Worm (Caenorhabditis elegans): ENCODE results near the gene abts-4.
A peak's percentile ranks its signal among the peaks of the same experiment; 100 is the strongest.

abts-4 gene

DNA sequence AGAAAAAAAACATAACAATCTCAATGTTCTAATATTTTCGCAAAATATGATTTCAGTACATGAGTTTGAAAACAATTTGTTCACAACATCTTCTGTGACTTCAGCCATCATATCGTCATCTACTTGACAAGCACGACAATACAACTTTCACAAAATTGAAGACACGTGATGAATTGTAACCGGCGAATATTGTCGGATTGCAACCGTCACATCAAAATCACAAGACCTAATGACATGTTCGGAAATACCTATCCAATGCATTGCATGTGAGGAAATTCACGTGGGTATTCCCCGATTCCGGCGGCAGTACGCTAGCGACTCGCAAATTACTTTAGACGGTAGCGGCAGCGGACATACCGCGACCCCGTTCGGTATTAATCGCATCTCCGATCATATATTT, 20.0 kb downstream of the abts-4 start (continued):
- TF ChIP-seq swsn-7 (tag; optimal IDR thresholded peaks at IDR 0.05) = no peak
- TF ChIP-seq pax-3 (tag; optimal IDR thresholded peaks at IDR 0.05) = no peak
- TF ChIP-seq hpl-2 (GFP tag; optimal IDR thresholded peaks at IDR 0.05) = no peak
- peak; percentile 64 for TF ChIP-seq rnt-1 (tag; optimal IDR thresholded peaks at IDR 0.05)
- TF ChIP-seq nhr-85 (tag) = peak; percentile 98
- no peak for TF ChIP-seq unc-62 (GFP tag; optimal IDR thresholded peaks at IDR 0.05)
- TF ChIP-seq ceh-88 (GFP tag; IDR thresholded peaks at IDR 0.05) = no peak; the same call in 1 of the 2 replicates
- no peak for TF ChIP-seq vab-15 (tag; optimal IDR thresholded peaks at IDR 0.05)
- peak in 1 of 2 experiments; percentile 18 for TF ChIP-seq efl-1 (optimal IDR thresholded peaks at IDR 0.05)
- peak; percentile 17 to 85 for TF ChIP-seq efl-1 (GFP tag; optimal IDR thresholded peaks at IDR 0.05 in 1 of 2)
- no peak for TF ChIP-seq irx-1 (tag; optimal IDR thresholded peaks at IDR 0.05)
- TF ChIP-seq nhr-77 (tag; optimal IDR thresholded peaks at IDR 0.05) = no peak
- TF ChIP-seq mef-2 (tag; optimal IDR thresholded peaks at IDR 0.05) = no peak
- TF ChIP-seq lin-14 (GFP tag; optimal IDR thresholded peaks at IDR 0.05) = peak; percentile 42
- no peak for TF ChIP-seq mdl-1 (tag; optimal IDR thresholded peaks at IDR 0.05)
- TF ChIP-seq unc-130 (tag; optimal IDR thresholded peaks at IDR 0.05) = peak; percentile 78
- no peak for TF ChIP-seq unc-30 (tag; optimal IDR thresholded peaks at IDR 0.05)
- TF ChIP-seq pqm-1 (tag; optimal IDR thresholded peaks at IDR 0.05) = no peak
- no peak for TF ChIP-seq lin-15B (tag; optimal IDR thresholded peaks at IDR 0.05)
- no peak for TF ChIP-seq ztf-11 (tag; optimal IDR thresholded peaks at IDR 0.05)
- no peak for TF ChIP-seq nhr-76 (tag; optimal IDR thresholded peaks at IDR 0.05)
- no peak for TF ChIP-seq F16B12.6 (tag; optimal IDR thresholded peaks at IDR 0.05)
- peak; percentile 73 for TF ChIP-seq lir-3 (tag; optimal IDR thresholded peaks at IDR 0.05; ENCODE audit: poor library complexity)
- TF ChIP-seq nhr-12 (tag; optimal IDR thresholded peaks at IDR 0.05) = no peak
- TF ChIP-seq alr-1 (tag; optimal IDR thresholded peaks at IDR 0.05; ENCODE audit: borderline replicate concordance) = no peak
- no peak for TF ChIP-seq unc-98 (GFP tag; IDR thresholded peaks at IDR 0.05)
- TF ChIP-seq lsy-2 (tag; optimal IDR thresholded peaks at IDR 0.05) = peak; percentile 48 to 58
- peak; percentile 78 for TF ChIP-seq nhr-90 (tag; optimal IDR thresholded peaks at IDR 0.05; ENCODE audit: poor library complexity)
- TF ChIP-seq sptf-1 (tag; optimal IDR thresholded peaks at IDR 0.05) = no peak
- TF ChIP-seq nhr-84 (tag; optimal IDR thresholded peaks at IDR 0.05) = no peak
- TF ChIP-seq Y116A8C.19 (tag; optimal IDR thresholded peaks at IDR 0.05; ENCODE audit: borderline replicate concordance) = no peak

DNA sequence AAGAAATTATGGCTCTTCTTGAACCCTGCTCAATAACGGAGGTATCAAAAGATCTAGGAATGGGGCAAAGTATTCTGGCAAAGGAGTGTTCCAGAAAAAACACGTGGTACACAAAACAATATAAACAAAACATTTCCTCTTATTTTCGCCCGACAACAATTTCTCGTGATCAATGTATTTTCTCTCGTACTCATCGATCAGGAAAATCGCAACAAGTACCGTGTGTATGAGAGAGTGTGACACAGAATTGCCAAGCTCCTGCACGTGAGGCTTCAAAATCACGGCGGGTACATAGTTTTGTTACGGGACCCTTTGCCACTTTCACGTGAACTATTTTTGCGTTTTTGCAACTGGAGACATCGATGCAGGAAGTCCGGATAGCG, 20.6 kb downstream of the abts-4 start:
- TF ChIP-seq nhr-76 (tag; optimal IDR thresholded peaks at IDR 0.05) (no peak), lin-14 (GFP tag; optimal IDR thresholded peaks at IDR 0.05) (peak; percentile 85), Y116A8C.19 (tag; optimal IDR thresholded peaks at IDR 0.05; ENCODE audit: borderline replicate concordance) (no peak), nhr-237 (tag; optimal IDR thresholded peaks at IDR 0.05) (no peak), sptf-1 (tag; optimal IDR thresholded peaks at IDR 0.05) (no peak), grh-1 (GFP tag; IDR thresholded peaks at IDR 0.05) (peak; percentile 67), fkh-8 (tag; optimal IDR thresholded peaks at IDR 0.05) (no peak), snpc-4 (tag; optimal IDR thresholded peaks at IDR 0.05) (peak; percentile 5), isw-1 (GFP tag; IDR thresholded peaks at IDR 0.05) (no peak), lin-15B (tag; optimal IDR thresholded peaks at IDR 0.05) (no peak), pqm-1 (tag; optimal IDR thresholded peaks at IDR 0.05) (no peak), nhr-84 (tag; optimal IDR thresholded peaks at IDR 0.05) (no peak), unc-98 (GFP tag; IDR thresholded peaks at IDR 0.05) (peak; percentile 42; the same call in 1 of the 2 replicates), elt-3 (tag; optimal IDR thresholded peaks at IDR 0.05) (peak in 2 of 6 experiments; percentile 4 to 64), sup-37 (GFP tag; optimal IDR thresholded peaks at IDR 0.05) (peak; percentile 58), nhr-20 (tag; optimal IDR thresholded peaks at IDR 0.05) (peak; percentile 86), unc-30 (tag; optimal IDR thresholded peaks at IDR 0.05) (no peak), F16B12.6 (tag; optimal IDR thresholded peaks at IDR 0.05) (no peak), egl-13 (tag; optimal IDR thresholded peaks at IDR 0.05) (no peak), elt-2 (tag; optimal IDR thresholded peaks at IDR 0.05) (no peak), snu-23 (GFP tag; optimal IDR thresholded peaks at IDR 0.05) (peak; percentile 85), ztf-11 (tag; optimal IDR thresholded peaks at IDR 0.05) (no peak), nhr-12 (tag; optimal IDR thresholded peaks at IDR 0.05) (no peak), hlh-17 (GFP tag; optimal IDR thresholded peaks at IDR 0.05; ENCODE audit: borderline replicate concordance) (no peak), ceh-63 (GFP tag; optimal IDR thresholded peaks at IDR 0.05) (no peak), nhr-77 (tag; optimal IDR thresholded peaks at IDR 0.05) (no peak), nhr-85 (tag) (peak; percentile 83), alr-1 (tag; optimal IDR thresholded peaks at IDR 0.05; ENCODE audit: borderline replicate concordance) (no peak), mdl-1 (tag; optimal IDR thresholded peaks at IDR 0.05) (peak in 1 of 2 experiments; percentile 81), hlh-4 (tag; optimal IDR thresholded peaks at IDR 0.05) (no peak), C34B4.2 (tag; optimal IDR thresholded peaks at IDR 0.05) (no peak), dpl-1 (GFP tag; optimal IDR thresholded peaks at IDR 0.05) (peak in 2 of 3 experiments; percentile 21 to 37), vab-15 (tag; optimal IDR thresholded peaks at IDR 0.05) (no peak), lin-35 (GFP tag; optimal IDR thresholded peaks at IDR 0.05) (peak in 1 of 2 experiments; percentile 73), swsn-7 (tag; optimal IDR thresholded peaks at IDR 0.05) (peak; percentile 47), unc-62 (GFP tag; optimal IDR thresholded peaks at IDR 0.05) (no peak)
